Worm (Caenorhabditis elegans) whole organism, dauer: ENCODE data around the gene cest-5.2.

Experiments used
- unc-62 ChIP-seq: sonication (generic microtip); optimal IDR thresholded peaks from 2 replicates; lab custom pipeline; 2017; ENCODE audit warnings: missing biosample characterization, missing genetic modification reagents, missing genetic modification characterization

cest-5.2 gene

ce11 chrIV:6627798-6628197 is at the start of gene cest-5.2:
Gene cest-5.2, minus strand, starts transcription at chrIV:6627925.
- no peak for TF ChIP-seq unc-62 (GFP tag; lab: Kevin White, UChicago)

- TF ChIP-seq unc-62 (GFP tag; lab: Kevin White, UChicago), result no peak
Observed at ce11 chrIV:6667898-6668297, 40.2 kb upstream of the cest-5.2 start, which contains the start of gene Y73B6A.1. Gene Y73B6A.1, minus strand, starts transcription at chrIV:6667998.

ce11 chrIV:6664336-6664735 is 36.6 kb upstream of the cest-5.2 start:
- no peak for TF ChIP-seq unc-62 (GFP tag; lab: Kevin White, UChicago)

- no peak for TF ChIP-seq unc-62 (GFP tag; lab: Kevin White, UChicago)
Observed at ce11 chrIV:6657519-6658031, 29.9 kb upstream of the cest-5.2 start, which contains the start of gene C01B10.11. Gene C01B10.11, plus strand, starts transcription at chrIV:6657981.

- no peak for TF ChIP-seq unc-62 (GFP tag; lab: Kevin White, UChicago)
Observed at ce11 chrIV:6655747-6656146, 28.0 kb upstream of the cest-5.2 start.

ce11 chrIV:6653663-6654201 is 26.0 kb upstream of the cest-5.2 start:
- no peak for TF ChIP-seq unc-62 (GFP tag; lab: Kevin White, UChicago)

ce11 chrIV:6652479-6653022 is 24.8 kb upstream of the cest-5.2 start:
- TF ChIP-seq unc-62 (GFP tag; lab: Kevin White, UChicago), result no peak

- TF ChIP-seq unc-62 (GFP tag; lab: Kevin White, UChicago), result no peak
Observed at ce11 chrIV:6648625-6649024, 20.9 kb upstream of the cest-5.2 start.

ce11 chrIV:6646905-6647304 is 19.2 kb upstream of the cest-5.2 start:
- TF ChIP-seq unc-62 (GFP tag; lab: Kevin White, UChicago), result no peak

ce11 chrIV:6645867-6646655 is 18.3 kb upstream of the cest-5.2 start, which contains the start of gene hil-7:
Gene hil-7, plus strand, starts transcription at chrIV:6646312.
- no peak for TF ChIP-seq unc-62 (GFP tag; lab: Kevin White, UChicago)

ce11 chrIV:6639880-6640279 is 12.2 kb upstream of the cest-5.2 start, which contains the start of gene C01B10.6:
Gene C01B10.6, plus strand, starts transcription at chrIV:6640180.
- no peak for TF ChIP-seq unc-62 (GFP tag; lab: Kevin White, UChicago)

ce11 chrIV:6638256-6638655 is 10.5 kb upstream of the cest-5.2 start, which contains the start of gene C01B10.7:
Gene C01B10.7, plus strand, starts transcription at chrIV:6638556.
- no peak for TF ChIP-seq unc-62 (GFP tag; lab: Kevin White, UChicago)

- TF ChIP-seq unc-62 (GFP tag; lab: Kevin White, UChicago), result no peak
Observed at ce11 chrIV:6634789-6635188, 7.1 kb upstream of the cest-5.2 start, which contains the start of gene metl-13. Gene metl-13, plus strand, starts transcription at chrIV:6635089.

- no peak for TF ChIP-seq unc-62 (GFP tag; lab: Kevin White, UChicago)
Observed at ce11 chrIV:6631704-6632272, 4.1 kb upstream of the cest-5.2 start, which contains the start of the genes cest-5.1 and C01B10.9. Gene cest-5.1, minus strand, starts transcription at chrIV:6631754. Gene C01B10.9, plus strand, starts transcription at chrIV:6632222.

ce11 chrIV:6623390-6623789 is 4.3 kb downstream of the cest-5.2 start, which contains the start of gene C01B10.44:
Gene C01B10.44, plus strand, starts transcription at chrIV:6623690.
- no peak for TF ChIP-seq unc-62 (GFP tag; lab: Kevin White, UChicago)
